Fruit fly (Drosophila melanogaster) whole organism, embryonic: ENCODE data around the gene AstC.

Experiments
- Ada2b ChIP-seq: fragments of 200-800 bp; sonication (Bioruptor generic); IDR thresholded peaks from 2 replicates; pipeline ENCODE4 v1.3.6; 2022; ENCODE audit warnings: missing biosample characterization, missing genetic modification characterization
- CG10321 ChIP-seq: fragments of 200-800 bp; sonication (Bioruptor generic); IDR thresholded peaks from 2 replicates; pipeline ENCODE4 v1.3.6; 2022; ENCODE audit warnings: missing biosample characterization, missing genetic modification characterization
- CG11723 ChIP-seq: fragments of 200-800 bp; sonication (Bioruptor generic); optimal IDR thresholded peaks from 2 replicates; lab custom pipeline; 2017; ENCODE audit warnings: missing biosample characterization, mild to moderate bottlenecking, missing genetic modification characterization
- CG12659 ChIP-seq: fragments of 200-800 bp; sonication (Bioruptor generic); optimal IDR thresholded peaks from 3 replicates; lab custom pipeline; 2017; ENCODE audit warnings: mild to moderate bottlenecking, missing biosample characterization, missing genetic modification reagents, missing genetic modification characterization
- CG14710 ChIP-seq: fragments of 200-800 bp; sonication (Bioruptor generic); optimal IDR thresholded peaks from 3 replicates; lab custom pipeline; 2019; ENCODE audit warnings: missing biosample characterization, mild to moderate bottlenecking, missing genetic modification characterization, moderate library complexity
- CG1603 ChIP-seq: fragments of 200-800 bp; sonication (Bioruptor generic); optimal IDR thresholded peaks from 2 replicates; lab custom pipeline; 2019; ENCODE audit warnings: missing biosample characterization, mild to moderate bottlenecking, missing genetic modification characterization, moderate library complexity
- CG16815 ChIP-seq: fragments of 200-800 bp; sonication (Bioruptor generic); optimal IDR thresholded peaks from 3 replicates; lab custom pipeline; 2017; ENCODE audit warnings: missing biosample characterization, mild to moderate bottlenecking, missing genetic modification characterization
- CG18476 ChIP-seq: fragments of 200-800 bp; sonication (Bioruptor generic); optimal IDR thresholded peaks from 2 replicates; lab custom pipeline; 2016; ENCODE audit warnings: missing biosample characterization, mild to moderate bottlenecking, missing genetic modification characterization
- CG2120 ChIP-seq: fragments of 200-800 bp; sonication (Bioruptor generic); optimal IDR thresholded peaks from 3 replicates; lab custom pipeline; 2016; ENCODE audit warnings: missing biosample characterization, missing genetic modification characterization
- CG30020 ChIP-seq: fragments of 200-800 bp; optimal IDR thresholded peaks from 2 replicates; lab custom pipeline; 2019; ENCODE audit warnings: missing biosample characterization, mild to moderate bottlenecking, missing genetic modification characterization, moderate library complexity
- CG30403 ChIP-seq: fragments of 200-800 bp; sonication (Bioruptor generic); optimal IDR thresholded peaks from 3 replicates; lab custom pipeline; 2016; ENCODE audit warnings: missing biosample characterization, missing genetic modification characterization
- CG30431 ChIP-seq: fragments of 200-800 bp; sonication (Bioruptor generic); optimal IDR thresholded peaks from 2 replicates; lab custom pipeline; 2017; ENCODE audit warnings: missing biosample characterization, missing genetic modification characterization
- CG42726 ChIP-seq: fragments of 200-800 bp; sonication (Bioruptor generic); IDR thresholded peaks from 2 replicates; pipeline ENCODE4 v1.3.6; 2022; ENCODE audit warnings: missing biosample characterization, missing genetic modification characterization; ENCODE audit not compliant: partially characterized antibody
- CG4424 ChIP-seq: fragments of 200-800 bp; sonication (Bioruptor generic); optimal IDR thresholded peaks from 3 replicates; lab custom pipeline; 2016; ENCODE audit warnings: missing biosample characterization, missing genetic modification characterization
- CG4854 ChIP-seq: fragments of 200-800 bp; sonication (Bioruptor generic); optimal IDR thresholded peaks from 2 replicates; lab custom pipeline; 2016; ENCODE audit warnings: missing biosample characterization, missing genetic modification characterization, inconsistent platforms
- CG6689 ChIP-seq: fragments of 200-800 bp; sonication (Bioruptor generic); IDR thresholded peaks from 2 replicates; pipeline ENCODE4 v1.3.6; 2022; ENCODE audit warnings: missing biosample characterization, missing genetic modification characterization
- CG6765 ChIP-seq: fragments of 200-800 bp; sonication (Bioruptor generic); optimal IDR thresholded peaks from 3 replicates; lab custom pipeline; 2017; ENCODE audit warnings: missing biosample characterization, mild to moderate bottlenecking, missing genetic modification characterization
- CG6813 ChIP-seq: fragments of 200-800 bp; sonication (Bioruptor generic); optimal IDR thresholded peaks from 2 replicates; lab custom pipeline; 2017; ENCODE audit warnings: missing biosample characterization, missing genetic modification characterization, mild to moderate bottlenecking, moderate library complexity, missing genetic modification reagents
- CG8388 ChIP-seq: fragments of 200-800 bp; sonication (Bioruptor generic); optimal IDR thresholded peaks from 2 replicates; lab custom pipeline; 2019; ENCODE audit warnings: missing biosample characterization, mild to moderate bottlenecking, missing genetic modification characterization, moderate library complexity
- CG8924 ChIP-seq: fragments of 200-800 bp; optimal IDR thresholded peaks from 3 replicates; lab custom pipeline; 2019; ENCODE audit warnings: missing biosample characterization, mild to moderate bottlenecking, missing genetic modification characterization, moderate library complexity
- CG9817 ChIP-seq: fragments of 200-800 bp; sonication (Bioruptor generic); optimal IDR thresholded peaks from 2 replicates; lab custom pipeline; 2018; ENCODE audit warnings: missing biosample characterization, mild to moderate bottlenecking, missing genetic modification characterization, moderate library complexity
- CG9932 ChIP-seq: fragments of 200-800 bp; sonication (Bioruptor generic); IDR thresholded peaks from 2 replicates; pipeline ENCODE4 v1.3.6; 2022; ENCODE audit warnings: missing biosample characterization, missing genetic modification characterization
- D19A ChIP-seq: fragments of 200-800 bp; optimal IDR thresholded peaks from 3 replicates; lab custom pipeline; 2019; ENCODE audit warnings: missing biosample characterization, mild to moderate bottlenecking, missing genetic modification characterization, moderate library complexity
- Dek ChIP-seq: fragments of 200-800 bp; sonication (Bioruptor generic); optimal IDR thresholded peaks from 3 replicates; lab custom pipeline; 2019; ENCODE audit warnings: missing biosample characterization, mild to moderate bottlenecking, missing genetic modification characterization, moderate library complexity
- Ets65A ChIP-seq: fragments of 200-800 bp; sonication (Bioruptor generic); peaks from one replicate; lab custom pipeline; 2016; ENCODE audit warnings: missing biosample characterization, missing genetic modification characterization
- Gsc ChIP-seq: fragments of 200-800 bp; sonication (Bioruptor generic); IDR thresholded peaks from 2 replicates; pipeline ENCODE4 v1.3.6; 2022; ENCODE audit warnings: missing biosample characterization, missing genetic modification characterization
- HHEX ChIP-seq: fragments of 200-800 bp; sonication (Bioruptor generic); optimal IDR thresholded peaks from 3 replicates; lab custom pipeline; 2017; ENCODE audit warnings: missing biosample characterization, mild to moderate bottlenecking, missing genetic modification characterization, missing genetic modification reagents
- Lhr ChIP-seq: fragments of 200-800 bp; sonication (Bioruptor generic); optimal IDR thresholded peaks from 3 replicates; lab custom pipeline; 2017; ENCODE audit warnings: mild to moderate bottlenecking, missing biosample characterization, missing genetic modification reagents, missing genetic modification characterization
- Med ChIP-seq: fragments of 200-800 bp; sonication (Bioruptor generic); peaks from one replicate; lab custom pipeline; 2016; ENCODE audit warnings: missing biosample characterization, missing genetic modification characterization, mild to moderate bottlenecking, inconsistent platforms, moderate library complexity
- Mrtf ChIP-seq: fragments of 200-800 bp; sonication (Bioruptor generic); IDR thresholded peaks from 3 replicates; pipeline ENCODE4 v1.3.6; 2022; ENCODE audit warnings: missing biosample characterization, missing genetic modification characterization
- Poxn ChIP-seq: fragments of 200-800 bp; sonication (Bioruptor generic); IDR thresholded peaks from 2 replicates; pipeline ENCODE4 v1.3.6; 2022; ENCODE audit warnings: missing biosample characterization, missing genetic modification characterization
- Scr ChIP-seq: fragments of 200-800 bp; sonication (Bioruptor generic); IDR thresholded peaks from 2 replicates; pipeline ENCODE4 v1.3.6; 2022; ENCODE audit warnings: missing biosample characterization, missing genetic modification characterization; ENCODE audit not compliant: partially characterized antibody
- cas ChIP-seq: fragments of 200-800 bp; sonication (Bioruptor generic); IDR thresholded peaks from 2 replicates; pipeline ENCODE4 v1.3.6; 2022; ENCODE audit warnings: missing biosample characterization, missing genetic modification characterization
- crol ChIP-seq: fragments of 200-800 bp; sonication (Bioruptor generic); IDR thresholded peaks from 2 replicates; pipeline ENCODE4 v1.3.6; 2022; ENCODE audit warnings: missing biosample characterization, missing genetic modification characterization
- gsb ChIP-seq: fragments of 200-800 bp; sonication (Bioruptor generic); IDR thresholded peaks from 2 replicates; pipeline ENCODE4 v1.3.6; 2022; ENCODE audit warnings: missing biosample characterization, missing genetic modification characterization
- hb ChIP-seq: fragments of 200-800 bp; sonication (Bioruptor generic); IDR thresholded peaks from 3 replicates; pipeline ENCODE4 v1.3.6; 2022; ENCODE audit warnings: missing biosample characterization, missing genetic modification characterization; ENCODE audit not compliant: partially characterized antibody
- inv ChIP-seq: fragments of 200-800 bp; sonication (Bioruptor generic); IDR thresholded peaks from 2 replicates; pipeline ENCODE4 v1.3.6; 2022; ENCODE audit warnings: missing biosample characterization, missing genetic modification characterization; ENCODE audit not compliant: partially characterized antibody
- luna ChIP-seq: fragments of 200-800 bp; sonication (Bioruptor generic); optimal IDR thresholded peaks from 2 replicates; lab custom pipeline; 2016; ENCODE audit warnings: missing biosample characterization, missing genetic modification characterization
- mam ChIP-seq: fragments of 200-800 bp; sonication (Bioruptor generic); optimal IDR thresholded peaks from 3 replicates; lab custom pipeline; 2016; ENCODE audit warnings: missing biosample characterization, missing genetic modification characterization
- nerfin-1 ChIP-seq: fragments of 200-800 bp; sonication (Bioruptor generic); optimal IDR thresholded peaks from 3 replicates; lab custom pipeline; 2019; ENCODE audit warnings: missing biosample characterization, mild to moderate bottlenecking, missing genetic modification characterization, moderate library complexity
- nerfin-2 ChIP-seq: fragments of 200-800 bp; sonication (Bioruptor generic); IDR thresholded peaks from 2 replicates; pipeline ENCODE4 v1.3.6; 2022; ENCODE audit warnings: missing biosample characterization, missing genetic modification characterization; ENCODE audit not compliant: partially characterized antibody
- nom ChIP-seq: fragments of 200-800 bp; sonication (Bioruptor generic); optimal IDR thresholded peaks from 2 replicates; lab custom pipeline; 2017; ENCODE audit warnings: missing biosample characterization, missing genetic modification characterization, mild to moderate bottlenecking, moderate library complexity, missing genetic modification reagents
- sens ChIP-seq: fragments of 200-800 bp; sonication (Bioruptor generic); peaks from one replicate; lab custom pipeline; 2016; ENCODE audit warnings: missing biosample characterization, missing genetic modification characterization
- sim ChIP-seq: fragments of 200-800 bp; sonication (Bioruptor generic); IDR thresholded peaks from 2 replicates; pipeline ENCODE4 v1.3.6; 2022; ENCODE audit warnings: missing biosample characterization, missing genetic modification characterization
- stwl ChIP-seq: fragments of 200-800 bp; sonication (Bioruptor generic); optimal IDR thresholded peaks from 3 replicates; lab custom pipeline; 2018; ENCODE audit warnings: missing biosample characterization, mild to moderate bottlenecking, missing genetic modification characterization, moderate library complexity
- trh ChIP-seq: fragments of 200-800 bp; sonication (Bioruptor generic); optimal IDR thresholded peaks from 2 replicates; lab custom pipeline; 2016; ENCODE audit warnings: missing biosample characterization, missing genetic modification characterization
- unpg ChIP-seq: fragments of 200-800 bp; sonication (Bioruptor generic); optimal IDR thresholded peaks from 3 replicates; lab custom pipeline; 2018; ENCODE audit warnings: missing biosample characterization, mild to moderate bottlenecking, missing genetic modification characterization, moderate library complexity
- z ChIP-seq: fragments of 200-800 bp; sonication (Bioruptor generic); IDR thresholded peaks from 3 replicates; pipeline ENCODE4 v1.3.6; 2022; ENCODE audit warnings: missing biosample characterization, missing genetic modification characterization

AstC gene

dm6 chr2L:11130151-11131008, 49.2 kb upstream of the AstC start, which contains the start of the genes RfC38 and CG4751 (continued):
- TF ChIP-seq Med (GFP tag; lab: Kevin White, UChicago) (peak; percentile 73), nerfin-2 (GFP tag; lab: Robert Waterston, UW) (peak; percentile 44; the same call in 1 of the 2 replicates), CG16815 (no peak), hb (GFP tag; lab: Robert Waterston, UW) (peak; percentile 64; the same call in 1 of the 3 replicates), D19A (tag; lab: Kevin White, UChicago) (no peak), nerfin-1 (tag; lab: Kevin White, UChicago) (peak; percentile 39), CG9932 (GFP tag; lab: Robert Waterston, UW) (0 out of 2 replicates have a peak, but pooled peaks have one; percentile 13), trh (GFP tag; lab: Kevin White, UChicago) (no peak), crol (peak; percentile 95), CG4854 (GFP tag; lab: Kevin White, UChicago) (no peak), sens (GFP tag; lab: Kevin White, UChicago) (peak; percentile 60), CG8388 (GFP tag; lab: Kevin White, UChicago) (no peak), nom (GFP tag; lab: Kevin White, UChicago) (no peak), CG11723 (GFP tag; lab: Kevin White, UChicago) (no peak), stwl (tag; lab: Kevin White, UChicago) (peak; percentile 48), HHEX (GFP tag; lab: Kevin White, UChicago) (no peak), CG6813 (GFP tag; lab: Kevin White, UChicago) (no peak), gsb (GFP tag; lab: Robert Waterston, UW) (no peak), CG14710 (tag; lab: Kevin White, UChicago) (peak; percentile 65), CG12659 (GFP tag; lab: Kevin White, UChicago) (peak; percentile 71), CG18476 (GFP tag; lab: Kevin White, UChicago) (no peak), Dek (no peak), Gsc (GFP tag; lab: Robert Waterston, UW) (no peak), CG2120 (GFP tag; lab: Kevin White, UChicago) (peak; percentile 32), CG6689 (GFP tag; lab: Robert Waterston, UW) (no peak), cas (GFP tag; lab: Robert Waterston, UW) (no peak), CG42726 (peak; percentile 52; the same call in 1 of the 2 replicates), CG30431 (GFP tag; lab: Kevin White, UChicago) (no peak), CG6765 (GFP tag; lab: Kevin White, UChicago) (no peak), CG4424 (GFP tag; lab: Kevin White, UChicago) (peak; percentile 15), inv (GFP tag; lab: Robert Waterston, UW) (peak; percentile 50; the same call in 1 of the 2 replicates), CG30403 (GFP tag; lab: Kevin White, UChicago) (peak; percentile 2), Mrtf (no peak), CG8924 (tag; lab: Kevin White, UChicago) (peak; percentile 1), luna (no peak), sim (GFP tag; lab: Robert Waterston, UW) (no peak), Lhr (GFP tag; lab: Kevin White, UChicago) (peak; percentile 5), CG30020 (peak; percentile 29), mam (no peak), CG10321 (no peak), CG9817 (tag; lab: Kevin White, UChicago) (peak; percentile 3), z (no peak), Ada2b (GFP tag; lab: Robert Waterston, UW) (no peak), Ets65A (GFP tag; lab: Kevin White, UChicago) (peak; percentile 59), unpg (GFP tag; lab: Kevin White, UChicago) (no peak), Scr (peak; percentile 72), Poxn (GFP tag; lab: Robert Waterston, UW) (no peak), CG1603 (tag; lab: Kevin White, UChicago) (no peak)
